Worm (Caenorhabditis elegans) whole organism, L1 larva: ENCODE results near the gene F58H1.5.

ENCODE experiments used
- F16B12.6 ChIP-seq: fragments of 150-350 bp; optimal IDR thresholded peaks from 2 replicates; lab custom pipeline; 2014; ENCODE audit warnings: missing biosample characterization, missing genetic modification characterization
- blmp-1 ChIP-seq: fragments of 150-350 bp; optimal IDR thresholded peaks from 2 replicates; lab custom pipeline; 2014; ENCODE audit warnings: missing biosample characterization, missing genetic modification characterization
- ceh-8 ChIP-seq: fragments of 200-800 bp; sonication (Bioruptor generic); optimal IDR thresholded peaks from 2 replicates; lab custom pipeline; 2018; ENCODE audit warnings: mild to moderate bottlenecking, missing genetic modification characterization, moderate library complexity, missing compliant biosample characterization
- ceh-88 ChIP-seq: fragments of 200-800 bp; sonication (Bioruptor generic); IDR thresholded peaks from 2 replicates; pipeline ENCODE4 v1.3.6; 2022; ENCODE audit warnings: missing genetic modification characterization, missing compliant biosample characterization
- ces-1 ChIP-seq: fragments of 150-350 bp; optimal IDR thresholded peaks from 2 replicates; lab custom pipeline; 2014; ENCODE audit warnings: missing biosample characterization, missing genetic modification reagents, missing genetic modification characterization
- dpl-1 ChIP-seq, 3 experiments: fragments of 150-350 bp in 2 of 3; sonication (generic microtip) in 1 of 3; optimal IDR thresholded peaks; 2 replicates each; lab custom pipeline; 2014 to 2017; ENCODE audit warnings: missing biosample characterization in 3 of 3, missing genetic modification characterization in 3 of 3, missing genetic modification reagents in 3 of 3
- efl-1 ChIP-seq, 4 experiments: fragments of 150-350 bp; optimal IDR thresholded peaks in 3 of 4; peaks in 1 of 4; 1 replicate in 1 of 4; 2 replicates in 3 of 4; lab custom pipeline; 2014; ENCODE audit warnings: missing biosample characterization in 2 of 4, missing genetic modification characterization in 2 of 4, missing genetic modification reagents in 2 of 4
- egl-13 ChIP-seq: sonication (generic microtip); optimal IDR thresholded peaks from 2 replicates; lab custom pipeline; 2016; ENCODE audit warnings: missing genotype, missing genetic modification reagents, missing genetic modification characterization, missing compliant biosample characterization
- elt-2 ChIP-seq: sonication (generic microtip); optimal IDR thresholded peaks from 2 replicates; lab custom pipeline; 2016; ENCODE audit warnings: missing genetic modification characterization, mild to moderate bottlenecking, inconsistent platforms, missing compliant biosample characterization, missing genetic modification reagents
- fkh-10 ChIP-seq: sonication (generic microtip); optimal IDR thresholded peaks from 2 replicates; lab custom pipeline; 2017; ENCODE audit warnings: missing biosample characterization, missing genetic modification reagents, missing genetic modification characterization
- fkh-8 ChIP-seq: sonication (generic microtip); optimal IDR thresholded peaks from 2 replicates; lab custom pipeline; 2016; ENCODE audit warnings: mild to moderate bottlenecking, missing genetic modification characterization, missing compliant biosample characterization
- fos-1 ChIP-seq: fragments of 150-350 bp; optimal IDR thresholded peaks from 2 replicates; lab custom pipeline; 2014; ENCODE audit warnings: missing biosample characterization, missing genetic modification characterization
- grh-1 ChIP-seq: fragments of 200-800 bp; sonication (Bioruptor generic); IDR thresholded peaks from 2 replicates; pipeline ENCODE4 v1.3.6; 2022; ENCODE audit warnings: missing genetic modification reagents, missing genetic modification characterization, missing compliant biosample characterization
- irx-1 ChIP-seq: sonication (generic microtip); optimal IDR thresholded peaks from 2 replicates; lab custom pipeline; 2016; ENCODE audit warnings: missing genetic modification characterization, missing compliant biosample characterization
- isw-1 ChIP-seq: fragments of 200-800 bp; sonication (Bioruptor generic); IDR thresholded peaks from 2 replicates; pipeline ENCODE4 v1.3.6; 2022; ENCODE audit warnings: missing genetic modification characterization, missing compliant biosample characterization
- jun-1 ChIP-seq: fragments of 150-350 bp; optimal IDR thresholded peaks from 2 replicates; lab custom pipeline; 2014; ENCODE audit warnings: missing biosample characterization, missing genetic modification reagents, missing genetic modification characterization
- lin-13 ChIP-seq: fragments of 150-350 bp; optimal IDR thresholded peaks from 2 replicates; lab custom pipeline; 2014; ENCODE audit warnings: missing biosample characterization, missing genetic modification reagents, missing genetic modification characterization
- lin-14 ChIP-seq: fragments of 200-800 bp; sonication (Bioruptor generic); optimal IDR thresholded peaks from 2 replicates; lab custom pipeline; 2018; ENCODE audit warnings: mild to moderate bottlenecking, missing genetic modification characterization, moderate library complexity, missing compliant biosample characterization
- lin-35 ChIP-seq, 2 experiments: fragments of 150-350 bp; optimal IDR thresholded peaks; 2 replicates each; lab custom pipeline; 2014; ENCODE audit warnings: missing biosample characterization in 2 of 2, missing genetic modification characterization in 2 of 2, missing genetic modification reagents in 2 of 2
- lin-39 ChIP-seq: fragments of 150-350 bp; optimal IDR thresholded peaks from 2 replicates; lab custom pipeline; 2014; ENCODE audit warnings: missing biosample characterization, missing genetic modification reagents, missing genetic modification characterization
- lir-3 ChIP-seq: sonication (generic microtip); optimal IDR thresholded peaks from 2 replicates; lab custom pipeline; 2016; ENCODE audit warnings: mild to moderate bottlenecking, missing genetic modification characterization, moderate library complexity, missing compliant biosample characterization; ENCODE audit not compliant: poor library complexity
- lsy-2 ChIP-seq, 2 experiments: fragments of 150-350 bp; optimal IDR thresholded peaks; 2 replicates each; lab custom pipeline; 2014; ENCODE audit warnings: missing biosample characterization in 2 of 2, missing genetic modification characterization in 2 of 2
- mab-9 ChIP-seq: fragments of 200-800 bp; sonication (Bioruptor generic); IDR thresholded peaks from 2 replicates; pipeline ENCODE4 v1.3.6; 2022; ENCODE audit warnings: missing genetic modification reagents, missing genetic modification characterization, missing compliant biosample characterization
- mdl-1 ChIP-seq, 2 experiments: fragments of 150-350 bp; optimal IDR thresholded peaks; 2 replicates each; lab custom pipeline; 2014 to 2017; ENCODE audit warnings: missing biosample characterization in 2 of 2, missing genetic modification characterization in 2 of 2, inconsistent platforms in 1 of 2
- mep-1 ChIP-seq: fragments of 150-350 bp; optimal IDR thresholded peaks from 2 replicates; lab custom pipeline; 2014; ENCODE audit warnings: missing biosample characterization, missing genetic modification characterization
- nhr-20 ChIP-seq: sonication (generic microtip); optimal IDR thresholded peaks from 2 replicates; lab custom pipeline; 2016; ENCODE audit warnings: mild to moderate bottlenecking, missing genetic modification characterization, missing compliant biosample characterization
- nhr-47 ChIP-seq: sonication (generic microtip); optimal IDR thresholded peaks from 2 replicates; lab custom pipeline; 2016; ENCODE audit warnings: mild to moderate bottlenecking, missing genetic modification characterization, moderate library complexity, missing compliant biosample characterization
- nhr-71 ChIP-seq: sonication (generic microtip); optimal IDR thresholded peaks from 2 replicates; lab custom pipeline; 2016; ENCODE audit warnings: mild to moderate bottlenecking, missing genetic modification characterization, moderate library complexity, missing compliant biosample characterization
- nhr-77 ChIP-seq: fragments of 150-350 bp; optimal IDR thresholded peaks from 2 replicates; lab custom pipeline; 2014; ENCODE audit warnings: missing biosample characterization, missing genetic modification characterization
- nhr-84 ChIP-seq: sonication (generic microtip); optimal IDR thresholded peaks from 2 replicates; lab custom pipeline; 2017; ENCODE audit warnings: missing biosample characterization, missing genetic modification characterization
- nhr-90 ChIP-seq: sonication (generic microtip); optimal IDR thresholded peaks from 2 replicates; lab custom pipeline; 2016; ENCODE audit warnings: mild to moderate bottlenecking, missing genetic modification characterization, missing compliant biosample characterization; ENCODE audit not compliant: poor library complexity
- pag-3 ChIP-seq: sonication (generic microtip); optimal IDR thresholded peaks from 2 replicates; lab custom pipeline; 2017; ENCODE audit warnings: missing genetic modification characterization, mild to moderate bottlenecking, missing compliant biosample characterization, antibody characterized with exemption, borderline replicate concordance; ENCODE audit not compliant: insufficient read depth
- pax-3 ChIP-seq: fragments of 200-800 bp; sonication (Bioruptor generic); optimal IDR thresholded peaks from 2 replicates; lab custom pipeline; 2018; ENCODE audit warnings: mild to moderate bottlenecking, missing genetic modification characterization, moderate library complexity, missing compliant biosample characterization
- pqm-1 ChIP-seq: sonication (generic microtip); optimal IDR thresholded peaks from 3 replicates; lab custom pipeline; 2017; ENCODE audit warnings: missing biosample characterization, missing genetic modification characterization
- rnt-1 ChIP-seq: sonication (generic microtip); optimal IDR thresholded peaks from 2 replicates; lab custom pipeline; 2016; ENCODE audit warnings: mild to moderate bottlenecking, missing genetic modification characterization, moderate library complexity, missing compliant biosample characterization
- skn-1 ChIP-seq: fragments of 150-350 bp; optimal IDR thresholded peaks from 2 replicates; lab custom pipeline; 2014; ENCODE audit warnings: missing biosample characterization, missing genetic modification characterization
- snpc-4 ChIP-seq: fragments of 150-350 bp; optimal IDR thresholded peaks from 2 replicates; lab custom pipeline; 2014; ENCODE audit warnings: missing biosample characterization, missing genetic modification characterization
- snu-23 ChIP-seq: sonication (generic microtip); optimal IDR thresholded peaks from 2 replicates; lab custom pipeline; 2016; ENCODE audit warnings: missing genetic modification characterization, missing compliant biosample characterization
- sox-4 ChIP-seq: sonication (generic microtip); optimal IDR thresholded peaks from 2 replicates; lab custom pipeline; 2016; ENCODE audit warnings: missing genetic modification characterization, missing compliant biosample characterization
- tlp-1 ChIP-seq: fragments of 150-350 bp; optimal IDR thresholded peaks from 2 replicates; lab custom pipeline; 2014; ENCODE audit warnings: missing biosample characterization, missing genetic modification characterization
- unc-130 ChIP-seq: fragments of 150-350 bp; optimal IDR thresholded peaks from 2 replicates; lab custom pipeline; 2017; ENCODE audit warnings: missing biosample characterization, missing genetic modification characterization, inconsistent platforms
- unc-86 ChIP-seq: sonication (generic microtip); optimal IDR thresholded peaks from 2 replicates; lab custom pipeline; 2016; ENCODE audit warnings: missing genetic modification characterization, missing compliant biosample characterization
- vab-15 ChIP-seq: sonication (generic microtip); optimal IDR thresholded peaks from 2 replicates; lab custom pipeline; 2017; ENCODE audit warnings: missing genotype, mild to moderate bottlenecking, missing genetic modification characterization, missing compliant biosample characterization
- zip-4 ChIP-seq: fragments of 200-800 bp; sonication (Bioruptor generic); optimal IDR thresholded peaks from 2 replicates; lab custom pipeline; 2018; ENCODE audit warnings: mild to moderate bottlenecking, missing genetic modification characterization, moderate library complexity, missing compliant biosample characterization

Gene F58H1.5

ce11 chrV:11927346-11927745, 30.8 kb upstream of the F58H1.5 start, which contains the start of gene osm-6:
TSS of gene osm-6 (minus strand) at chrV:11927446.
- no peak for TF ChIP-seq grh-1 (GFP tag; lab: Robert Waterston, UW)
- TF ChIP-seq lin-39 (tag; lab: Kevin White, UChicago): no peak
- peak; percentile 46 for TF ChIP-seq fkh-8 (tag; lab: Kevin White, UChicago)
- peak; percentile 2 for TF ChIP-seq nhr-71 (tag; lab: Kevin White, UChicago)
- TF ChIP-seq nhr-47 (tag; lab: Kevin White, UChicago): no peak

ce11 chrV:11929046-11929590, 29.1 kb upstream of the F58H1.5 start, which contains the start of gene F58H1.2:
TSS of gene F58H1.2 (plus strand) at chrV:11929096.
- TF ChIP-seq pag-3 (tag; lab: Kevin White, UChicago) (no peak), zip-4 (no peak), unc-86 (tag; lab: Kevin White, UChicago) (no peak), unc-130 (tag; lab: Kevin White, UChicago) (no peak), efl-1 (optimal IDR thresholded peaks at IDR 0.05; lab: Kevin White, UChicago) (no peak), efl-1 (GFP tag; optimal IDR thresholded peaks at IDR 0.05 in 1 of 2; lab: Kevin White, UChicago) (no peak)

- TF ChIP-seq pqm-1 (tag; lab: Kevin White, UChicago) (no peak), vab-15 (tag; lab: Kevin White, UChicago) (peak; percentile 72), pag-3 (tag; lab: Kevin White, UChicago) (no peak), lin-13 (GFP tag; lab: Kevin White, UChicago) (no peak), egl-13 (no peak), snu-23 (peak; percentile 36), mdl-1 (tag; optimal IDR thresholded peaks at IDR 0.05; lab: Kevin White, UChicago) (no peak), grh-1 (GFP tag; lab: Robert Waterston, UW) (no peak), irx-1 (tag; lab: Kevin White, UChicago) (peak; percentile 5), unc-86 (tag; lab: Kevin White, UChicago) (peak; percentile 3), F16B12.6 (tag; lab: Kevin White, UChicago) (no peak), snpc-4 (tag; lab: Kevin White, UChicago) (no peak), lir-3 (peak; percentile 47), elt-2 (tag; lab: Kevin White, UChicago) (peak; percentile 20), rnt-1 (no peak), ceh-88 (GFP tag; lab: Robert Waterston, UW) (peak; percentile 44; the same call in 1 of the 2 replicates), nhr-20 (tag; lab: Kevin White, UChicago) (peak; percentile 28), jun-1 (tag; lab: Kevin White, UChicago) (no peak), lsy-2 (tag; optimal IDR thresholded peaks at IDR 0.05; lab: Kevin White, UChicago) (peak in 1 of 2 experiments; percentile 78), isw-1 (GFP tag; lab: Robert Waterston, UW) (peak; percentile 54; the same call in 1 of the 2 replicates), nhr-77 (tag; lab: Kevin White, UChicago) (no peak), dpl-1 (GFP tag; optimal IDR thresholded peaks at IDR 0.05; lab: Kevin White, UChicago) (peak in 2 of 3 experiments; percentile 15 to 61), pax-3 (tag; lab: Kevin White, UChicago) (peak; percentile 74), fkh-10 (GFP tag; lab: Kevin White, UChicago) (no peak), nhr-90 (peak; percentile 46), sox-4 (tag; lab: Kevin White, UChicago) (peak; percentile 6), fos-1 (tag; lab: Kevin White, UChicago) (no peak), zip-4 (no peak), skn-1 (tag; lab: Kevin White, UChicago) (peak; percentile 36), nhr-84 (no peak), ces-1 (no peak), mab-9 (GFP tag; lab: Robert Waterston, UW) (no peak), lin-35 (GFP tag; optimal IDR thresholded peaks at IDR 0.05; lab: Kevin White, UChicago) (peak; percentile 46 to 68), lin-14 (peak; percentile 73), mep-1 (tag; lab: Kevin White, UChicago) (no peak), ceh-8 (GFP tag; lab: Kevin White, UChicago) (no peak), tlp-1 (no peak), blmp-1 (tag; lab: Kevin White, UChicago) (peak; percentile 26)
Observed at ce11 chrV:11933196-11934028, 24.8 kb upstream of the F58H1.5 start, which contains the start of the genes aman-2 and F58H1.3. TSS of gene aman-2 (minus strand) at chrV:11933246. TSS of gene F58H1.3 (plus strand) at chrV:11933978.
